Worm (Caenorhabditis elegans) whole organism, mixed stage, embryonic: Measurements from ENCODE around the gene T04B8.1.

ENCODE experiments used
- M03D4.4 ChIP-seq: sonication (generic microtip); optimal IDR thresholded peaks from 2 replicates; lab custom pipeline; 2017; ENCODE audit warnings: mild to moderate bottlenecking, missing genetic modification characterization, missing compliant biosample characterization
- bed-3 ChIP-seq: fragments of 200-800 bp; sonication (Bioruptor generic); optimal IDR thresholded peaks from 3 replicates; lab custom pipeline; 2018; ENCODE audit warnings: mild to moderate bottlenecking, missing genetic modification characterization, moderate library complexity, missing compliant biosample characterization
- blmp-1 ChIP-seq: fragments of 150-350 bp; optimal IDR thresholded peaks from 2 replicates; lab custom pipeline; 2014; ENCODE audit warnings: missing biosample characterization, missing genetic modification characterization
- ceh-39 ChIP-seq: fragments of 150-350 bp; optimal IDR thresholded peaks from 2 replicates; lab custom pipeline; 2014; ENCODE audit warnings: missing biosample characterization, missing genetic modification characterization
- ceh-43 ChIP-seq: fragments of 200-800 bp; sonication (Bioruptor generic); optimal IDR thresholded peaks from 2 replicates; lab custom pipeline; 2018; ENCODE audit warnings: mild to moderate bottlenecking, missing genetic modification characterization, moderate library complexity, missing compliant biosample characterization
- ceh-83 ChIP-seq: fragments of 200-800 bp; sonication (Bioruptor generic); optimal IDR thresholded peaks from 2 replicates; lab custom pipeline; 2018; ENCODE audit warnings: mild to moderate bottlenecking, missing genetic modification characterization, missing compliant biosample characterization
- ces-1 ChIP-seq: fragments of 150-350 bp; optimal IDR thresholded peaks from 2 replicates; lab custom pipeline; 2014; ENCODE audit warnings: missing biosample characterization, missing genetic modification reagents, missing genetic modification characterization
- cnd-1 ChIP-seq: fragments of 200-800 bp; sonication (Bioruptor generic); optimal IDR thresholded peaks from 2 replicates; lab custom pipeline; 2018; ENCODE audit warnings: mild to moderate bottlenecking, missing genetic modification characterization, missing compliant biosample characterization
- drap-1 ChIP-seq: fragments of 200-800 bp; sonication (Bioruptor generic); optimal IDR thresholded peaks from 3 replicates; lab custom pipeline; 2018; ENCODE audit warnings: mild to moderate bottlenecking, missing genetic modification characterization, missing compliant biosample characterization
- elt-1 ChIP-seq: sonication (generic microtip); optimal IDR thresholded peaks from 2 replicates; lab custom pipeline; 2017; ENCODE audit warnings: missing genetic modification characterization, mild to moderate bottlenecking, missing compliant biosample characterization, antibody characterized with exemption, moderate library complexity, borderline replicate concordance; ENCODE audit not compliant: insufficient read depth
- elt-3 ChIP-seq: fragments of 150-350 bp; optimal IDR thresholded peaks from 2 replicates; lab custom pipeline; 2014; ENCODE audit warnings: missing biosample characterization, missing genetic modification characterization
- flh-1 ChIP-seq: fragments of 200-800 bp; sonication (Bioruptor generic); optimal IDR thresholded peaks from 2 replicates; lab custom pipeline; 2018; ENCODE audit warnings: mild to moderate bottlenecking, missing genetic modification characterization, moderate library complexity, missing compliant biosample characterization
- ham-2 ChIP-seq: fragments of 200-800 bp; sonication (Bioruptor generic); optimal IDR thresholded peaks from 2 replicates; lab custom pipeline; 2018; ENCODE audit warnings: mild to moderate bottlenecking, missing genetic modification characterization, missing compliant biosample characterization
- hlh-1 ChIP-seq: fragments of 150-350 bp; optimal IDR thresholded peaks from 2 replicates; lab custom pipeline; 2014; ENCODE audit warnings: missing biosample characterization, missing genetic modification reagents, missing genetic modification characterization
- lin-13 ChIP-seq: fragments of 150-350 bp; optimal IDR thresholded peaks from 2 replicates; lab custom pipeline; 2014; ENCODE audit warnings: missing biosample characterization, missing genetic modification characterization
- lin-32 ChIP-seq: fragments of 200-800 bp; sonication (Bioruptor generic); optimal IDR thresholded peaks from 2 replicates; lab custom pipeline; 2018; ENCODE audit warnings: mild to moderate bottlenecking, missing genetic modification characterization, missing compliant biosample characterization
- lsy-2 ChIP-seq: fragments of 150-350 bp; optimal IDR thresholded peaks from 2 replicates; lab custom pipeline; 2014; ENCODE audit warnings: missing biosample characterization, missing genetic modification characterization
- mab-5 ChIP-seq: fragments of 150-350 bp; optimal IDR thresholded peaks from 2 replicates; lab custom pipeline; 2014; ENCODE audit warnings: missing biosample characterization, missing genetic modification characterization
- mep-1 ChIP-seq: fragments of 150-350 bp; optimal IDR thresholded peaks from 2 replicates; lab custom pipeline; 2017; ENCODE audit warnings: missing biosample characterization, missing genetic modification reagents, missing genetic modification characterization, inconsistent platforms
- mls-2 ChIP-seq: sonication (generic microtip); optimal IDR thresholded peaks from 2 replicates; lab custom pipeline; 2016; ENCODE audit warnings: mild to moderate bottlenecking, missing genetic modification characterization, moderate library complexity, missing compliant biosample characterization
- nhr-12 ChIP-seq: fragments of 150-350 bp; optimal IDR thresholded peaks from 2 replicates; lab custom pipeline; 2014; ENCODE audit warnings: missing biosample characterization, missing genetic modification characterization
- nhr-2 ChIP-seq: fragments of 150-350 bp; optimal IDR thresholded peaks from 2 replicates; lab custom pipeline; 2014; ENCODE audit warnings: missing biosample characterization, missing genetic modification characterization
- nhr-237 ChIP-seq: fragments of 150-350 bp; optimal IDR thresholded peaks from 2 replicates; lab custom pipeline; 2014; ENCODE audit warnings: missing biosample characterization, missing genetic modification characterization
- nhr-28 ChIP-seq: fragments of 150-350 bp; optimal IDR thresholded peaks from 2 replicates; lab custom pipeline; 2014; ENCODE audit warnings: missing biosample characterization, missing genetic modification characterization
- nhr-76 ChIP-seq: sonication (generic microtip); optimal IDR thresholded peaks from 2 replicates; lab custom pipeline; 2017; ENCODE audit warnings: missing biosample characterization, missing genetic modification characterization
- pha-4 ChIP-seq: fragments of 150-350 bp; optimal IDR thresholded peaks from 2 replicates; lab custom pipeline; 2018; ENCODE audit warnings: missing biosample characterization, missing genetic modification reagents, missing genetic modification characterization
- sem-2 ChIP-seq: fragments of 200-800 bp; sonication (Bioruptor generic); optimal IDR thresholded peaks from 2 replicates; lab custom pipeline; 2018; ENCODE audit warnings: mild to moderate bottlenecking, missing genetic modification characterization, missing compliant biosample characterization
- snpc-4 ChIP-seq: fragments of 150-350 bp; optimal IDR thresholded peaks from 2 replicates; lab custom pipeline; 2014; ENCODE audit warnings: missing biosample characterization, missing genetic modification characterization
- sptf-1 ChIP-seq: sonication (generic microtip); optimal IDR thresholded peaks from 2 replicates; lab custom pipeline; 2017; ENCODE audit warnings: mild to moderate bottlenecking, missing genetic modification characterization, moderate library complexity, missing compliant biosample characterization
- tbx-8 ChIP-seq: fragments of 200-800 bp; sonication (Bioruptor generic); optimal IDR thresholded peaks from 2 replicates; lab custom pipeline; 2018; ENCODE audit warnings: mild to moderate bottlenecking, missing genetic modification characterization, moderate library complexity, missing compliant biosample characterization
- unc-120 ChIP-seq: sonication (generic microtip); optimal IDR thresholded peaks from 2 replicates; lab custom pipeline; 2017; ENCODE audit warnings: missing genetic modification characterization, missing compliant biosample characterization; ENCODE audit not compliant: poor library complexity, severe bottlenecking
- unc-39 ChIP-seq: fragments of 150-350 bp; optimal IDR thresholded peaks from 2 replicates; lab custom pipeline; 2014; ENCODE audit warnings: missing biosample characterization, missing genetic modification characterization
- unc-62 ChIP-seq: fragments of 150-350 bp; optimal IDR thresholded peaks from 2 replicates; lab custom pipeline; 2014; ENCODE audit warnings: missing biosample characterization, missing genetic modification reagents, missing genetic modification characterization
- zip-8 ChIP-seq: fragments of 150-350 bp; optimal IDR thresholded peaks from 2 replicates; lab custom pipeline; 2014; ENCODE audit warnings: missing biosample characterization, missing genetic modification characterization
- ztf-11 ChIP-seq: fragments of 150-350 bp; optimal IDR thresholded peaks from 2 replicates; lab custom pipeline; 2014; ENCODE audit warnings: missing biosample characterization, missing genetic modification characterization

The T04B8.1 gene

DNA sequence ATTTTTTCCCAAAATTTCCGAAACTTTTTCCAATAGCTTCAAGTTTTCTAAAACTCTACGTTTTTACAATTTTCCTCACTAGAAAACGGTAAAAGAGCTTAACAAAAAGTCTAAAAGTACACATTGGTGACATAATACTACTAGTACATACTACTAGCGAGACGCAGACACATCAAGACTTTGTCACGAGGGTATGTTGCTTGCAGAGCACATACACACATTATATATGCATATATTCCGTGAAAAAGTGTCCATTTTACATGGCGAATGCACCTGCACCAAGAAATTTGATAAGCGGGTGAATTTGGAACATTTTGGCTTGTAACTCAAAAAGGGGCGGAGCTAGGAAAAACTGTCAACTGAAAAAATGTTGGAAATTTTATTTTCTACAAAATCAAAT lies 32.8 kb upstream of the T04B8.1 start:
- no peak for TF ChIP-seq mab-5 (tag; lab: Kevin White, UChicago)
- peak; percentile 51 for TF ChIP-seq pha-4
- no peak for TF ChIP-seq blmp-1 (tag; lab: Kevin White, UChicago)
- peak; percentile 32 for TF ChIP-seq ces-1
- no peak for TF ChIP-seq hlh-1

DNA sequence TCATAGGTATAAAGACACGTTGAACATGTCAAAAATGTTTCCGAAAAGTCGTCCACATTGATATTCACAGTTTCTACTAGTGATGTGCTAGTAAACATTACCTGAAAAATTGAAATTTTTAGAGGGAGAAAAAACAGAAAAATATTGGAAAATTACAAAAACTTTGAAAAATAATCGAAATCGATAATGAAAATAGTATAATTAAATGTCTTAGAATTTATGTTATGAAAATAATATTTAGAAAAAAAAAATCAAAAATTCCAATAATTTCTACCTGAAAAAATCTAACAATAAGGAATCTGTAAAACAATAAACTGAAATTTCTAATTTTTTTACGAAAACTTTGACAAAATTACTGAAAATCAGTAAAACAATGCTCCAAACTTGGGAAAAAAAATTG lies 32.1 kb upstream of the T04B8.1 start, which contains the start of gene nhl-3:
nhl-3 (minus strand) TSS at position 101 of the 400 bp plus-strand sequence.
- TF ChIP-seq elt-1 (tag; lab: Kevin White, UChicago) (no peak), tbx-8 (GFP tag; lab: Kevin White, UChicago) (no peak), elt-3 (tag; lab: Kevin White, UChicago) (no peak), nhr-76 (tag; lab: Kevin White, UChicago) (no peak)

- no peak for TF ChIP-seq flh-1
- no peak for TF ChIP-seq tbx-8 (GFP tag; lab: Kevin White, UChicago)
- TF ChIP-seq bed-3 (GFP tag; lab: Kevin White, UChicago): no peak
- TF ChIP-seq ces-1: peak; percentile 76
- no peak for TF ChIP-seq snpc-4 (tag; lab: Kevin White, UChicago)
- TF ChIP-seq unc-39 (tag; lab: Kevin White, UChicago): no peak
- TF ChIP-seq lin-32 (GFP tag; lab: Kevin White, UChicago): no peak
- TF ChIP-seq unc-120: peak; percentile 3
- no peak for TF ChIP-seq nhr-76 (tag; lab: Kevin White, UChicago)
- no peak for TF ChIP-seq pha-4
- TF ChIP-seq ztf-11: no peak
- TF ChIP-seq M03D4.4 (tag; lab: Kevin White, UChicago): no peak
- TF ChIP-seq nhr-12: no peak
- no peak for TF ChIP-seq lin-13
- no peak for TF ChIP-seq sptf-1 (tag; lab: Kevin White, UChicago)
- no peak for TF ChIP-seq nhr-28
- TF ChIP-seq sem-2 (GFP tag; lab: Kevin White, UChicago): no peak
- peak; percentile 95 for TF ChIP-seq unc-62
- no peak for TF ChIP-seq ham-2 (GFP tag; lab: Kevin White, UChicago)
- no peak for TF ChIP-seq cnd-1 (tag; lab: Kevin White, UChicago)
- TF ChIP-seq elt-3 (tag; lab: Kevin White, UChicago): no peak
- peak; percentile 79 for TF ChIP-seq mab-5 (tag; lab: Kevin White, UChicago)
- no peak for TF ChIP-seq drap-1 (GFP tag; lab: Kevin White, UChicago)
- no peak for TF ChIP-seq ceh-83
- no peak for TF ChIP-seq ceh-39 (tag; lab: Kevin White, UChicago)
- no peak for TF ChIP-seq mep-1 (tag; lab: Kevin White, UChicago)
- TF ChIP-seq mls-2: no peak
- TF ChIP-seq elt-1 (tag; lab: Kevin White, UChicago): no peak
- TF ChIP-seq nhr-237 (tag; lab: Kevin White, UChicago): no peak
- TF ChIP-seq ceh-43 (GFP tag; lab: Kevin White, UChicago): no peak
- TF ChIP-seq nhr-2 (tag; lab: Kevin White, UChicago): no peak
- no peak for TF ChIP-seq zip-8 (tag; lab: Kevin White, UChicago)
- TF ChIP-seq lsy-2 (tag; lab: Kevin White, UChicago): peak; percentile 1
- TF ChIP-seq blmp-1 (tag; lab: Kevin White, UChicago): no peak
- peak; percentile 90 for TF ChIP-seq hlh-1
Observed at ce11 chrII:602969-603368, 31.1 kb upstream of the T04B8.1 start.

DNA sequence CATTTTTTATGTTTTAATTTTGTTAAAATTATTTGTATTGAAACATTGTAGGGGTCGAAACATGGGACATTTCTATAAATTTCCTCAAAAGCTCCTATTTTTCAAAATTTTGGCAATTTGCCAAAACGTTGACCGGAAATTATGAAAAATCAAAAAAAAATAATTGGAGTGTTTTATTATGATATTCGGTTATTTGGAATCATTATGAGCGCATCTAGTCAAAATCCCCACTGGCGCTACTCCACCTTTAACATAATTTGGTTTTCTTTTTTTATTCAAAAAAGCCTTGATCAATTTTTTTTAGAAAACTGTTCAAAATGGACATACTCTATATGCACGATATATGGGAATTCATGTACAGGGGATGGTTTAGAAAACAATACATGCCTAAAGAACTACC lies 28.8 kb upstream of the T04B8.1 start, which contains the start of gene W04H10.2:
W04H10.2 (plus strand) TSS at position 301 of the 400 bp plus-strand sequence.
- no peak for TF ChIP-seq blmp-1 (tag; lab: Kevin White, UChicago)
- TF ChIP-seq pha-4: no peak
- no peak for TF ChIP-seq tbx-8 (GFP tag; lab: Kevin White, UChicago)
- no peak for TF ChIP-seq ces-1
- no peak for TF ChIP-seq ztf-11
- no peak for TF ChIP-seq unc-62
- TF ChIP-seq zip-8 (tag; lab: Kevin White, UChicago): no peak
- no peak for TF ChIP-seq ceh-83
- no peak for TF ChIP-seq nhr-2 (tag; lab: Kevin White, UChicago)
- no peak for TF ChIP-seq M03D4.4 (tag; lab: Kevin White, UChicago)
- no peak for TF ChIP-seq unc-120
- TF ChIP-seq lin-32 (GFP tag; lab: Kevin White, UChicago): no peak
- TF ChIP-seq elt-1 (tag; lab: Kevin White, UChicago): no peak
- TF ChIP-seq nhr-28: no peak
- no peak for TF ChIP-seq hlh-1
- TF ChIP-seq drap-1 (GFP tag; lab: Kevin White, UChicago): no peak
- TF ChIP-seq sem-2 (GFP tag; lab: Kevin White, UChicago): no peak
- TF ChIP-seq mab-5 (tag; lab: Kevin White, UChicago): no peak
- no peak for TF ChIP-seq lin-13
- TF ChIP-seq mls-2: no peak
- TF ChIP-seq, all 35 proteins: peak for 0
